Fruit fly (Drosophila melanogaster) whole organism, prepupa: ENCODE results near the gene CG5276.

Source experiments
- CG8632 ChIP-seq: fragments of 200-800 bp; sonication (Bioruptor generic); optimal IDR thresholded peaks from 3 replicates; lab custom pipeline; 2016; ENCODE audit warnings: missing biosample characterization, missing genetic modification characterization
- Met ChIP-seq: fragments of 200-800 bp; sonication (Bioruptor generic); optimal IDR thresholded peaks from 3 replicates; lab custom pipeline; 2016; ENCODE audit warnings: missing biosample characterization, missing genetic modification characterization
- Sox102F ChIP-seq: fragments of 200-800 bp; sonication (Bioruptor generic); optimal IDR thresholded peaks from 2 replicates; lab custom pipeline; 2016; ENCODE audit warnings: missing biosample characterization, mild to moderate bottlenecking, missing genetic modification characterization
- spab ChIP-seq: fragments of 200-800 bp; sonication (Bioruptor generic); optimal IDR thresholded peaks from 2 replicates; lab custom pipeline; 2017; ENCODE audit warnings: missing biosample characterization, mild to moderate bottlenecking, missing genetic modification characterization, missing genetic modification reagents
- svp ChIP-seq: fragments of 200-800 bp; sonication (Bioruptor generic); peaks from one replicate; lab custom pipeline; 2016; ENCODE audit warnings: missing biosample characterization, missing genetic modification characterization

DNA sequence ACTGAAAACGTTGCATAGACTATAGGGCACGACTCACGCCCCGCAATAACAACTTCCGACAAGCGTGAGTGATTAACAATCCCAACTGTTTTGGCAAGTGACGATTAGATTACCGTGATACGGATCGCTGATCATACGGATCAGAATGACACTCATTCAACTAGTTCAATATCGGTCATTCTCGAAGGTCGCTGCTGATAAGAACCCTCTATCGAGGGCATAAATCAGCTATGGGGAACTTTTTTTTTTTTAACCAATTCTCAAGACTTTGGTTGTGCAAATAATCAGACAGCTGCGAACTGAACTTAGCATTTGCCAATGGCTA, 27.3 kb downstream of the CG5276 start:
- no peak for TF ChIP-seq Sox102F
- TF ChIP-seq Met (GFP tag; lab: Kevin White, UChicago), result no peak
- TF ChIP-seq CG8632, result no peak
- no peak for TF ChIP-seq spab (GFP tag; lab: Kevin White, UChicago)
- no peak for TF ChIP-seq svp (GFP tag; lab: Kevin White, UChicago)
